Worm (Caenorhabditis elegans) whole organism, L4 larva: Measurements from ENCODE around the gene ttr-11.

Experiments
- ceh-82 ChIP-seq: sonication (generic microtip); optimal IDR thresholded peaks from 2 replicates; lab custom pipeline; 2017; ENCODE audit warnings: missing biosample characterization, missing genetic modification characterization
- unc-62 ChIP-seq, 3 experiments: fragments of 150-350 bp in 1 of 3; sonication (generic microtip); optimal IDR thresholded peaks in 2 of 3; peaks in 1 of 3; 1 replicate in 1 of 3; 2 replicates in 2 of 3; lab custom pipeline; 2014 to 2017; ENCODE audit warnings: missing biosample characterization in 3 of 3, missing genetic modification characterization in 3 of 3, missing genetic modification reagents in 3 of 3, missing genotype in 1 of 3

DNA sequence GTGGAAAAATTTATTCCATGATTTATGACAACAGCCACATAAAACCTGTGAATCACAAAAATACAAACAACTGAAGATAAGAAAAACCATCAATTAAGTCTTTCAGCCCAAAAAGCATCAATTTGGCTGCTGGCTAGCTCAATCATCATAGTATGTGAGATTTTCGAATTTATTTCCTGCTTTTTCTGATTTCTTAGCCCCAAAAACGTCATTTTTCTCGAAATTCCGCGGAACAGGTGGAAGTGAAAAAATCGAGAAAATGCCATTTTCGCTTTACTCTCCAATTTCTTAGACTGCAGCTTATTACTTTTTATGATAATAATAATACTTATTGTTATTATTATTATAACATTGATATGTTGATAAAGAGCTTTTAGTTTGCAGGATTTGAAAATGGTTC, 38.8 kb downstream of the ttr-11 start, which contains the start of gene srxa-15:
- TF ChIP-seq unc-62 (GFP tag; optimal IDR thresholded peaks at IDR 0.05 in 1 of 2; lab: Kevin White, UChicago) (no peak), unc-62 (tag; optimal IDR thresholded peaks at IDR 0.05; lab: Kevin White, UChicago) (no peak), ceh-82 (no peak)
